Fruit fly (Drosophila melanogaster): ENCODE data around the gene CG33271.
A peak's percentile ranks its signal among the peaks of the same experiment; 100 is the strongest.

Gene CG33271

DNA sequence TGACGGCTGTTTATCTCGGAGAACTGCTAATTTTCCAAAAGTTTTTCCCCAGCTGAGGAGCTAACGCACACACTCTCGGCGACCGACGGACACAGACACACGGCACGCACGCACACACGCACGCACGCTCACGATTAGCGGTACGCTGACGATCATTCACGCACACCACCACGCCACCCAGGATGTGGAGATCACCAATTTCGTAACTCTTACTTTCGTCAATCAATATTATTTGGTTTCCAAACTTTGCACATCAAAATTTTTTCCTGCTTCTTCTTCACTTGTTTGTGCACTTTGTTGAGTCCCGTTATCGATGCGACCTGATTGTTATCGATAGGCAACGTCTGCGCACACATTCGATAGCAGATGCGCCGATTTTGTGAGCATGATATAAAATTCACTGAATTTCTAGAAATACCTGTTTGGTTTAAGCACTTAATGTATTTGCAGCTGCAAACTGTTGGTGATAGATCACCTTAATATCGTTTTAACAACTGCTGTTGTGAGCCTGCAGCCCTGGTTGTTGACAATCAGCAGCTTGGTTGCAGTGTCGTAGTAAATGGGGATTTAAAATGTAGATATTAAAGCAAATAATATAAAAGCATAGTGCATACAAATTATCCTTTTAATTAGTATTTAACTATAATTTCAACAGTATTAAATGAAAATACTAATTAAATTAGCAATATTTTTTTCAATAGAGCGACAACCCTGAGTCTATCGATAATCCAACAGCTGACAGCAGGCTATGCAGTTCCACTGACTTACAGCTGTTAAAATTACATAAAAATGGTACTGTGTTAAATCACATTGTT lies 15.1 kb downstream of the CG33271 start, which contains the start of the genes CG7394 and Mob2 (continued):
- TF ChIP-seq schlank (tag; optimal IDR thresholded peaks at IDR 0.05) (peak; percentile 65), CG2129 (GFP tag; IDR thresholded peaks at IDR 0.05; ENCODE audit: partially characterized antibody) (peak; percentile 69), CG6175 (GFP tag; IDR thresholded peaks at IDR 0.05) (peak; percentile 83), Bdp1 (GFP tag; optimal IDR thresholded peaks at IDR 0.05) (peak; percentile 80), disco-r (GFP tag; optimal IDR thresholded peaks at IDR 0.05) (peak; percentile 20), odd (GFP tag; optimal IDR thresholded peaks at IDR 0.05) (peak; percentile 69), D19A (tag; optimal IDR thresholded peaks at IDR 0.05) (peak; percentile 69), CG10267 (tag; optimal IDR thresholded peaks at IDR 0.05) (peak; percentile 85), fru (optimal IDR thresholded peaks at IDR 0.05) (no peak), wdn (GFP tag; IDR thresholded peaks at IDR 0.05) (peak; percentile 93), CG14014 (GFP tag; IDR thresholded peaks at IDR 0.05) (peak; percentile 92), CG31365 (tag; optimal IDR thresholded peaks at IDR 0.05) (peak; percentile 57), CG12104 (GFP tag; optimal IDR thresholded peaks at IDR 0.05) (peak; percentile 73), gsb-n (tag; optimal IDR thresholded peaks at IDR 0.05) (peak; percentile 65), CG6765 (GFP tag; optimal IDR thresholded peaks at IDR 0.05) (peak; percentile 83), CG42726 (GFP tag; IDR thresholded peaks at IDR 0.05; ENCODE audit: partially characterized antibody) (no peak; the same call in 1 of the 2 replicates), chif (GFP tag; optimal IDR thresholded peaks at IDR 0.05) (peak; percentile 77 to 84), ken (GFP tag; IDR thresholded peaks at IDR 0.05) (peak; percentile 93), CG32532 (GFP tag; IDR thresholded peaks at IDR 0.05) (peak; percentile 94), CG15696 (tag; optimal IDR thresholded peaks at IDR 0.05) (peak; percentile 84), CG11696 (GFP tag; IDR thresholded peaks at IDR 0.05) (peak; percentile 52; the same call in 1 of the 2 replicates), CG10959 (GFP tag; IDR thresholded peaks at IDR 0.05) (peak; percentile 65), ro (GFP tag; IDR thresholded peaks at IDR 0.05) (peak; percentile 45; the same call in 1 of the 2 replicates), NK7.1 (GFP tag; optimal IDR thresholded peaks at IDR 0.05) (peak; percentile 39), Atf3 (GFP tag; optimal IDR thresholded peaks at IDR 0.05) (peak; percentile 77), Lim3 (GFP tag; IDR thresholded peaks at IDR 0.05) (0 out of 2 replicates have a peak, but pooled peaks have one; percentile 19), CG10979 (tag; optimal IDR thresholded peaks at IDR 0.05) (peak; percentile 85), dmrt99B (tag; optimal IDR thresholded peaks at IDR 0.05) (peak; percentile 83), CG32767 (GFP tag; IDR thresholded peaks at IDR 0.05) (peak; percentile 79; the same call in 1 of the 2 replicates), corto (GFP tag; optimal IDR thresholded peaks at IDR 0.05) (peak; percentile 43), tup (GFP tag; optimal IDR thresholded peaks at IDR 0.05) (peak; percentile 86), CG9215 (GFP tag; IDR thresholded peaks at IDR 0.05) (peak; percentile 86), CG2889 (GFP tag; IDR thresholded peaks at IDR 0.05) (peak; percentile 83; the same call in 2 of the 3 replicates), nom (GFP tag; optimal IDR thresholded peaks at IDR 0.05) (peak; percentile 14), CG34376 (GFP tag; optimal IDR thresholded peaks at IDR 0.05) (peak; percentile 87), ranshi (GFP tag; IDR thresholded peaks at IDR 0.05) (peak; percentile 94), exex (tag; optimal IDR thresholded peaks at IDR 0.05) (peak; percentile 68), CG30403 (GFP tag; optimal IDR thresholded peaks at IDR 0.05) (peak; percentile 93), row (GFP tag; IDR thresholded peaks at IDR 0.05) (peak; percentile 96), ttk (GFP tag; IDR thresholded peaks at IDR 0.05) (peak; percentile 88), CG12659 (GFP tag; optimal IDR thresholded peaks at IDR 0.05) (peak; percentile 92), grn (GFP tag; optimal IDR thresholded peaks at IDR 0.05) (peak; percentile 61), HLHmδ (GFP tag; optimal IDR thresholded peaks at IDR 0.05) (no peak), nau (GFP tag; optimal IDR thresholded peaks at IDR 0.05) (peak; percentile 63), sens (GFP tag) (peak; percentile 97), jumu (GFP tag; optimal IDR thresholded peaks at IDR 0.05) (peak; percentile 74), grau (tag; optimal IDR thresholded peaks at IDR 0.05) (peak; percentile 90), crol (GFP tag; IDR thresholded peaks at IDR 0.05) (no peak; the same call in 1 of the 2 replicates), CG18619 (GFP tag; optimal IDR thresholded peaks at IDR 0.05) (peak; percentile 75)

All from whole organism, embryonic.